Fruit fly (Drosophila melanogaster) whole organism, embryonic: Measurements from ENCODE around the gene CG12321.

Source experiments
- Bteb2 ChIP-seq: fragments of 200-800 bp; sonication (Bioruptor generic); optimal IDR thresholded peaks from 2 replicates; lab custom pipeline; 2016; ENCODE audit warnings: missing biosample characterization, missing genetic modification characterization
- CG11696 ChIP-seq: fragments of 200-800 bp; sonication (Bioruptor generic); IDR thresholded peaks from 2 replicates; pipeline ENCODE4 v1.3.6; 2022; ENCODE audit warnings: missing biosample characterization, missing genetic modification characterization
- CG11723 ChIP-seq: fragments of 200-800 bp; sonication (Bioruptor generic); optimal IDR thresholded peaks from 2 replicates; lab custom pipeline; 2017; ENCODE audit warnings: missing biosample characterization, mild to moderate bottlenecking, missing genetic modification characterization
- CG12219 ChIP-seq: fragments of 200-800 bp; sonication (Bioruptor generic); optimal IDR thresholded peaks from 3 replicates; lab custom pipeline; 2018; ENCODE audit warnings: missing biosample characterization, mild to moderate bottlenecking, missing genetic modification characterization
- CG13775 ChIP-seq: fragments of 200-800 bp; sonication (Bioruptor generic); optimal IDR thresholded peaks from 3 replicates; lab custom pipeline; 2017; ENCODE audit warnings: missing biosample characterization, mild to moderate bottlenecking, missing genetic modification characterization
- CG14050 ChIP-seq: fragments of 200-800 bp; sonication (Bioruptor generic); IDR thresholded peaks from 3 replicates; pipeline ENCODE4 v1.3.6; 2022; ENCODE audit warnings: missing biosample characterization, missing genetic modification characterization
- CG14441 ChIP-seq: fragments of 200-800 bp; sonication (Bioruptor generic); IDR thresholded peaks from 2 replicates; pipeline ENCODE4 v1.3.6; 2022; ENCODE audit warnings: missing biosample characterization, missing genetic modification characterization
- CG15601 ChIP-seq: fragments of 200-800 bp; sonication (Bioruptor generic); optimal IDR thresholded peaks from 3 replicates; lab custom pipeline; 2019; ENCODE audit warnings: missing biosample characterization, mild to moderate bottlenecking, missing genetic modification characterization, moderate library complexity
- CG15696 ChIP-seq: fragments of 200-800 bp; sonication (Bioruptor generic); optimal IDR thresholded peaks from 2 replicates; lab custom pipeline; 2019; ENCODE audit warnings: missing biosample characterization, mild to moderate bottlenecking, missing genetic modification characterization, moderate library complexity
- CG1647 ChIP-seq: fragments of 200-800 bp; sonication (Bioruptor generic); optimal IDR thresholded peaks from 3 replicates; lab custom pipeline; 2016; ENCODE audit warnings: missing biosample characterization, missing genetic modification characterization
- CG16815 ChIP-seq: fragments of 200-800 bp; sonication (Bioruptor generic); optimal IDR thresholded peaks from 3 replicates; lab custom pipeline; 2017; ENCODE audit warnings: missing biosample characterization, mild to moderate bottlenecking, missing genetic modification characterization
- CG17359 ChIP-seq: fragments of 200-800 bp; sonication (Bioruptor generic); optimal IDR thresholded peaks from 3 replicates; lab custom pipeline; 2018; ENCODE audit warnings: missing biosample characterization, mild to moderate bottlenecking, missing genetic modification characterization, moderate library complexity
- CG18599 ChIP-seq: fragments of 200-800 bp; sonication (Bioruptor generic); optimal IDR thresholded peaks from 3 replicates; lab custom pipeline; 2017; ENCODE audit warnings: missing biosample characterization, missing genetic modification characterization, mild to moderate bottlenecking, moderate library complexity, missing genetic modification reagents
- CG2116 ChIP-seq: fragments of 200-800 bp; sonication (Bioruptor generic); optimal IDR thresholded peaks from 3 replicates; lab custom pipeline; 2018; ENCODE audit warnings: missing biosample characterization, mild to moderate bottlenecking, missing genetic modification characterization
- CG2120 ChIP-seq: fragments of 200-800 bp; sonication (Bioruptor generic); optimal IDR thresholded peaks from 3 replicates; lab custom pipeline; 2016; ENCODE audit warnings: missing biosample characterization, missing genetic modification characterization
- CG2202 ChIP-seq: fragments of 200-800 bp; sonication (Bioruptor generic); optimal IDR thresholded peaks from 2 replicates; lab custom pipeline; 2018; ENCODE audit warnings: missing biosample characterization, mild to moderate bottlenecking, missing genetic modification characterization
- CG3065 ChIP-seq: fragments of 200-800 bp; sonication (Bioruptor generic); optimal IDR thresholded peaks from 2 replicates; lab custom pipeline; 2016; ENCODE audit warnings: missing biosample characterization, missing genetic modification characterization
- CG32772 ChIP-seq: fragments of 200-800 bp; sonication (Bioruptor generic); IDR thresholded peaks from 2 replicates; pipeline ENCODE4 v1.3.6; 2022; ENCODE audit warnings: missing biosample characterization, missing genetic modification characterization
- CG3838 ChIP-seq: fragments of 200-800 bp; sonication (Bioruptor generic); optimal IDR thresholded peaks from 3 replicates; lab custom pipeline; 2016; ENCODE audit warnings: missing biosample characterization, missing genetic modification characterization
- CG4404 ChIP-seq: fragments of 200-800 bp; sonication (Bioruptor generic); IDR thresholded peaks from 2 replicates; pipeline ENCODE4 v1.3.6; 2022; ENCODE audit warnings: missing biosample characterization, missing genetic modification characterization
- CG6689 ChIP-seq: fragments of 200-800 bp; sonication (Bioruptor generic); IDR thresholded peaks from 2 replicates; pipeline ENCODE4 v1.3.6; 2022; ENCODE audit warnings: missing biosample characterization, missing genetic modification characterization
- CG6791 ChIP-seq: fragments of 200-800 bp; sonication (Bioruptor generic); IDR thresholded peaks from 3 replicates; pipeline ENCODE4 v1.3.6; 2022; ENCODE audit warnings: missing biosample characterization, missing genetic modification characterization; ENCODE audit not compliant: partially characterized antibody
- CG8478 ChIP-seq: fragments of >200 bp; optimal IDR thresholded peaks from 2 replicates; lab custom pipeline; 2018
- CG9609 ChIP-seq: fragments of 200-800 bp; sonication (Bioruptor generic); optimal IDR thresholded peaks from 3 replicates; lab custom pipeline; 2016; ENCODE audit warnings: missing biosample characterization, missing genetic modification characterization
- Dp ChIP-seq: fragments of 200-800 bp; sonication (Bioruptor generic); optimal IDR thresholded peaks from 2 replicates; lab custom pipeline; 2018; ENCODE audit warnings: missing biosample characterization, mild to moderate bottlenecking, missing genetic modification characterization, moderate library complexity
- Gug ChIP-seq: fragments of 200-800 bp; sonication (Bioruptor generic); IDR thresholded peaks from 4 replicates; pipeline ENCODE4 v1.3.6; 2022; ENCODE audit warnings: missing biosample characterization, missing genetic modification characterization
- HLH3B ChIP-seq: fragments of 200-800 bp; sonication (Bioruptor generic); IDR thresholded peaks from 2 replicates; pipeline ENCODE4 v1.3.6; 2022; ENCODE audit warnings: missing biosample characterization, missing genetic modification characterization
- HmgZ ChIP-seq: fragments of 200-800 bp; sonication (Bioruptor generic); optimal IDR thresholded peaks from 2 replicates; lab custom pipeline; 2018; ENCODE audit warnings: missing biosample characterization, mild to moderate bottlenecking, missing genetic modification characterization
- Hsf ChIP-seq: fragments of 200-800 bp; sonication (Bioruptor generic); optimal IDR thresholded peaks from 3 replicates; lab custom pipeline; 2016; ENCODE audit warnings: missing biosample characterization, missing genetic modification characterization
- Oaz ChIP-seq: fragments of 200-800 bp; sonication (Bioruptor generic); IDR thresholded peaks from 2 replicates; pipeline ENCODE4 v1.3.6; 2022; ENCODE audit warnings: missing biosample characterization, missing genetic modification characterization
- Optix ChIP-seq: fragments of 200-800 bp; sonication (Bioruptor generic); IDR thresholded peaks from 3 replicates; pipeline ENCODE4 v1.3.6; 2022; ENCODE audit warnings: missing biosample characterization, missing genetic modification characterization
- Scr ChIP-seq: fragments of 200-800 bp; sonication (Bioruptor generic); IDR thresholded peaks from 2 replicates; pipeline ENCODE4 v1.3.6; 2022; ENCODE audit warnings: missing biosample characterization, missing genetic modification characterization; ENCODE audit not compliant: partially characterized antibody
- ac ChIP-seq: fragments of 200-800 bp; sonication (Bioruptor generic); optimal IDR thresholded peaks from 3 replicates; lab custom pipeline; 2017; ENCODE audit warnings: missing biosample characterization, mild to moderate bottlenecking, missing genetic modification characterization
- az2 ChIP-seq: fragments of 200-800 bp; sonication (Bioruptor generic); optimal IDR thresholded peaks from 3 replicates; lab custom pipeline; 2016; ENCODE audit warnings: missing biosample characterization, missing genetic modification characterization
- bigmax ChIP-seq: fragments of 200-800 bp; sonication (Bioruptor generic); optimal IDR thresholded peaks from 2 replicates; lab custom pipeline; 2018; ENCODE audit warnings: missing biosample characterization, mild to moderate bottlenecking, missing genetic modification characterization
- ci ChIP-seq: fragments of 200-800 bp; sonication (Bioruptor generic); IDR thresholded peaks from 3 replicates; pipeline ENCODE4 v1.3.6; 2022; ENCODE audit warnings: missing biosample characterization, missing genetic modification characterization
- crp ChIP-seq, 2 experiments: fragments of 200-800 bp; sonication (Bioruptor generic); optimal IDR thresholded peaks; 2 replicates in 1 of 2; 3 replicates in 1 of 2; lab custom pipeline; 2017; ENCODE audit warnings: missing biosample characterization in 2 of 2, missing genetic modification characterization in 2 of 2, mild to moderate bottlenecking in 1 of 2, moderate library complexity in 1 of 2
- disco-r ChIP-seq: fragments of 200-800 bp; sonication (Bioruptor generic); optimal IDR thresholded peaks from 2 replicates; lab custom pipeline; 2016; ENCODE audit warnings: missing biosample characterization, missing genetic modification characterization
- fd64A ChIP-seq: fragments of 200-800 bp; sonication (Bioruptor generic); optimal IDR thresholded peaks from 3 replicates; lab custom pipeline; 2018; ENCODE audit warnings: missing biosample characterization, mild to moderate bottlenecking, missing genetic modification characterization
- ftz-f1 ChIP-seq: fragments of 200-800 bp; sonication (Bioruptor generic); optimal IDR thresholded peaks from 2 replicates; lab custom pipeline; 2016; ENCODE audit warnings: missing biosample characterization, missing genetic modification characterization
- grn ChIP-seq: fragments of 200-800 bp; sonication (Bioruptor generic); optimal IDR thresholded peaks from 3 replicates; lab custom pipeline; 2017; ENCODE audit warnings: missing biosample characterization, missing genetic modification characterization
- gt ChIP-seq: fragments of 200-800 bp; sonication (Bioruptor generic); IDR thresholded peaks from 2 replicates; pipeline ENCODE4 v1.3.6; 2022; ENCODE audit warnings: missing biosample characterization, missing genetic modification characterization
- knrl ChIP-seq: fragments of 200-800 bp; sonication (Bioruptor generic); IDR thresholded peaks from 3 replicates; pipeline ENCODE4 v1.3.6; 2022; ENCODE audit warnings: missing biosample characterization, missing genetic modification characterization; ENCODE audit not compliant: partially characterized antibody
- lbe ChIP-seq: fragments of 200-800 bp; sonication (Bioruptor generic); optimal IDR thresholded peaks from 2 replicates; lab custom pipeline; 2016; ENCODE audit warnings: missing biosample characterization, mild to moderate bottlenecking, missing genetic modification characterization
- mirr ChIP-seq: fragments of 200-800 bp; sonication (Bioruptor generic); optimal IDR thresholded peaks from 3 replicates; lab custom pipeline; 2018; ENCODE audit warnings: missing biosample characterization, mild to moderate bottlenecking, missing genetic modification characterization
- nau ChIP-seq: fragments of 200-800 bp; sonication (Bioruptor generic); optimal IDR thresholded peaks from 3 replicates; lab custom pipeline; 2017; ENCODE audit warnings: missing biosample characterization, mild to moderate bottlenecking, missing genetic modification characterization, missing genetic modification reagents
- sd ChIP-seq: fragments of 200-800 bp; sonication (Bioruptor generic); optimal IDR thresholded peaks from 3 replicates; lab custom pipeline; 2018; ENCODE audit warnings: missing biosample characterization, mild to moderate bottlenecking, missing genetic modification characterization, moderate library complexity
- tll ChIP-seq, 2 experiments: fragments of 200-800 bp in 1 of 2; fragments of >200 bp in 1 of 2; sonication (Bioruptor generic) in 1 of 2; optimal IDR thresholded peaks; 2 replicates each; lab custom pipeline; 2017 to 2019; ENCODE audit warnings: missing biosample characterization in 2 of 2, missing genetic modification characterization in 2 of 2, mild to moderate bottlenecking in 1 of 2, moderate library complexity in 1 of 2
- tup ChIP-seq: fragments of 200-800 bp; sonication (Bioruptor generic); optimal IDR thresholded peaks from 2 replicates; lab custom pipeline; 2016; ENCODE audit warnings: missing biosample characterization, mild to moderate bottlenecking, missing genetic modification characterization, moderate library complexity
- zen2 ChIP-seq: fragments of 200-800 bp; sonication (Bioruptor generic); IDR thresholded peaks from 3 replicates; pipeline ENCODE4 v1.3.6; 2022; ENCODE audit warnings: missing biosample characterization, missing genetic modification characterization; ENCODE audit not compliant: partially characterized antibody

Gene CG12321

dm6 chr3R:18188702-18189125 lies at the start of gene CG12321, which contains the start of gene MED17 (continued):
- TF ChIP-seq fd64A (no peak), ci (no peak; the same call in 1 of the 3 replicates), CG14050 (GFP tag; lab: Robert Waterston, UW) (peak; percentile 69), CG3065 (peak; percentile 82), CG2202 (tag; lab: Kevin White, UChicago) (peak; percentile 57), sd (tag; lab: Kevin White, UChicago) (peak; percentile 71), bigmax (GFP tag; lab: Kevin White, UChicago) (no peak), lbe (peak; percentile 89), mirr (GFP tag; lab: Kevin White, UChicago) (peak; percentile 19), ftz-f1 (GFP tag; lab: Kevin White, UChicago) (no peak), disco-r (GFP tag; lab: Kevin White, UChicago) (no peak), Hsf (GFP tag; lab: Kevin White, UChicago) (peak; percentile 79), CG2116 (GFP tag; lab: Kevin White, UChicago) (peak; percentile 80), CG12219 (GFP tag; lab: Kevin White, UChicago) (peak; percentile 8), CG18599 (GFP tag; lab: Kevin White, UChicago) (peak; percentile 88), nau (GFP tag; lab: Kevin White, UChicago) (no peak), tup (GFP tag; lab: Kevin White, UChicago) (peak; percentile 71), CG1647 (GFP tag; lab: Kevin White, UChicago) (peak; percentile 62), CG8478 (lab: Kevin White, UChicago) (no peak), CG15601 (tag; lab: Kevin White, UChicago) (peak; percentile 81), Optix (GFP tag; lab: Robert Waterston, UW) (peak; percentile 57; the same call in 1 of the 3 replicates), HLH3B (peak; percentile 85), CG16815 (GFP tag; lab: Kevin White, UChicago) (peak; percentile 92), CG4404 (GFP tag; lab: Robert Waterston, UW) (peak; percentile 86), CG11696 (peak; percentile 54; the same call in 1 of the 2 replicates), CG14441 (GFP tag; lab: Robert Waterston, UW) (peak; percentile 82; the same call in 1 of the 2 replicates), CG2120 (GFP tag; lab: Kevin White, UChicago) (peak; percentile 91), grn (GFP tag; lab: Kevin White, UChicago) (no peak), knrl (0 out of 3 replicates have a peak, but pooled peaks have one; percentile 14), Gug (peak; percentile 80), CG6689 (peak; percentile 81), crp (GFP tag; optimal IDR thresholded peaks at IDR 0.05; lab: Kevin White, UChicago) (peak in 1 of 2 experiments; percentile 53), ac (GFP tag; lab: Kevin White, UChicago) (peak; percentile 11), CG13775 (GFP tag; lab: Kevin White, UChicago) (peak; percentile 94), CG17359 (peak; percentile 84), CG6791 (GFP tag; lab: Robert Waterston, UW) (no peak), az2 (GFP tag; lab: Kevin White, UChicago) (peak; percentile 91), Dp (GFP tag; lab: Kevin White, UChicago) (peak; percentile 66), tll (GFP tag; optimal IDR thresholded peaks at IDR 0.05; lab: Kevin White, UChicago) (no peak), Oaz (GFP tag; lab: Robert Waterston, UW) (peak; percentile 50; the same call in 1 of the 2 replicates), Scr (GFP tag; lab: Robert Waterston, UW) (0 out of 2 replicates have a peak, but pooled peaks have one; percentile 16), gt (GFP tag; lab: Robert Waterston, UW) (peak; percentile 70), CG3838 (GFP tag; lab: Kevin White, UChicago) (peak; percentile 43), zen2 (GFP tag; lab: Robert Waterston, UW) (no peak), CG9609 (peak; percentile 56), CG15696 (peak; percentile 77), CG11723 (GFP tag; lab: Kevin White, UChicago) (peak; percentile 82), Bteb2 (peak; percentile 66), CG32772 (GFP tag; lab: Robert Waterston, UW) (peak; percentile 88), HmgZ (peak; percentile 71)
